Fruit fly (Drosophila melanogaster) whole organism, embryonic: ENCODE measurements around the gene CG17325.

Experiments
- Aef1 ChIP-seq: fragments of 200-800 bp; sonication (Bioruptor generic); IDR thresholded peaks from 3 replicates; pipeline ENCODE4 v1.3.6; 2022; ENCODE audit warnings: missing biosample characterization, missing genetic modification characterization
- Atf6 ChIP-seq: fragments of 200-800 bp; sonication (Bioruptor generic); IDR thresholded peaks from 2 replicates; pipeline ENCODE4 v1.3.6; 2022; ENCODE audit warnings: missing biosample characterization, missing genetic modification characterization
- CG10366 ChIP-seq: fragments of 200-800 bp; sonication (Bioruptor generic); IDR thresholded peaks from 2 replicates; pipeline ENCODE4 v1.3.6; 2022; ENCODE audit warnings: missing biosample characterization, missing genetic modification characterization
- CG11560 ChIP-seq: fragments of 200-800 bp; sonication (Bioruptor generic); IDR thresholded peaks from 3 replicates; pipeline ENCODE4 v1.3.6; 2022; ENCODE audit warnings: missing biosample characterization, missing genetic modification characterization
- CG11695 ChIP-seq: fragments of 200-800 bp; sonication (Bioruptor generic); IDR thresholded peaks from 3 replicates; pipeline ENCODE4 v1.3.6; 2022; ENCODE audit warnings: missing biosample characterization, missing genetic modification characterization
- CG12942 ChIP-seq: fragments of 200-800 bp; sonication (Bioruptor generic); optimal IDR thresholded peaks from 3 replicates; lab custom pipeline; 2016; ENCODE audit warnings: missing biosample characterization, missing genetic modification characterization
- CG13287 ChIP-seq: fragments of 200-800 bp; sonication (Bioruptor generic); IDR thresholded peaks from 2 replicates; pipeline ENCODE4 v1.3.6; 2022; ENCODE audit warnings: missing biosample characterization, missing genetic modification characterization; ENCODE audit not compliant: partially characterized antibody
- CG13296 ChIP-seq: fragments of 200-800 bp; sonication (Bioruptor generic); optimal IDR thresholded peaks from 3 replicates; lab custom pipeline; 2018; ENCODE audit warnings: missing biosample characterization, mild to moderate bottlenecking, missing genetic modification characterization
- CG14050 ChIP-seq: fragments of 200-800 bp; sonication (Bioruptor generic); IDR thresholded peaks from 3 replicates; pipeline ENCODE4 v1.3.6; 2022; ENCODE audit warnings: missing biosample characterization, missing genetic modification characterization
- CG15073 ChIP-seq: fragments of 200-800 bp; sonication (Bioruptor generic); optimal IDR thresholded peaks from 2 replicates; lab custom pipeline; 2016; ENCODE audit warnings: missing biosample characterization, missing genetic modification characterization
- CG18011 ChIP-seq: fragments of 200-800 bp; sonication (Bioruptor generic); optimal IDR thresholded peaks from 2 replicates; lab custom pipeline; 2017; ENCODE audit warnings: missing biosample characterization, missing genetic modification characterization, mild to moderate bottlenecking, moderate library complexity, missing genotype
- CG1832 ChIP-seq: fragments of 200-800 bp; sonication (Bioruptor generic); optimal IDR thresholded peaks from 2 replicates; lab custom pipeline; 2017; ENCODE audit warnings: missing biosample characterization, mild to moderate bottlenecking, missing genetic modification characterization, inconsistent platforms
- CG18476 ChIP-seq: fragments of 200-800 bp; sonication (Bioruptor generic); optimal IDR thresholded peaks from 2 replicates; lab custom pipeline; 2016; ENCODE audit warnings: missing biosample characterization, mild to moderate bottlenecking, missing genetic modification characterization
- CG2875 ChIP-seq: fragments of 200-800 bp; sonication (Bioruptor generic); optimal IDR thresholded peaks from 2 replicates; lab custom pipeline; 2017; ENCODE audit warnings: missing biosample characterization, mild to moderate bottlenecking, missing genetic modification characterization, missing genetic modification reagents
- CG3065 ChIP-seq: fragments of 200-800 bp; sonication (Bioruptor generic); optimal IDR thresholded peaks from 2 replicates; lab custom pipeline; 2016; ENCODE audit warnings: missing biosample characterization, missing genetic modification characterization
- CG32772 ChIP-seq: fragments of 200-800 bp; sonication (Bioruptor generic); IDR thresholded peaks from 2 replicates; pipeline ENCODE4 v1.3.6; 2022; ENCODE audit warnings: missing biosample characterization, missing genetic modification characterization
- CG3726 ChIP-seq: fragments of 200-800 bp; sonication (Bioruptor generic); IDR thresholded peaks from 3 replicates; pipeline ENCODE4, ENCODE4 v1.3.6; 2022; ENCODE audit warnings: missing biosample characterization, missing genetic modification characterization
- CG4424 ChIP-seq: fragments of 200-800 bp; sonication (Bioruptor generic); optimal IDR thresholded peaks from 3 replicates; lab custom pipeline; 2016; ENCODE audit warnings: missing biosample characterization, missing genetic modification characterization
- CG8089 ChIP-seq: fragments of 200-800 bp; sonication (Bioruptor generic); optimal IDR thresholded peaks from 3 replicates; lab custom pipeline; 2016; ENCODE audit warnings: missing biosample characterization, missing genetic modification characterization
- CG8478 ChIP-seq: fragments of >200 bp; optimal IDR thresholded peaks from 2 replicates; lab custom pipeline; 2018
- Chrac-16 ChIP-seq: fragments of 200-800 bp; sonication (Bioruptor generic); optimal IDR thresholded peaks from 3 replicates; lab custom pipeline; 2016; ENCODE audit warnings: missing biosample characterization, missing genetic modification characterization
- Dad ChIP-seq: fragments of 200-800 bp; sonication (Bioruptor generic); optimal IDR thresholded peaks from 3 replicates; lab custom pipeline; 2016; ENCODE audit warnings: missing biosample characterization, missing genetic modification characterization
- Dp ChIP-seq: fragments of 200-800 bp; sonication (Bioruptor generic); optimal IDR thresholded peaks from 2 replicates; lab custom pipeline; 2018; ENCODE audit warnings: missing biosample characterization, mild to moderate bottlenecking, missing genetic modification characterization, moderate library complexity
- ERR ChIP-seq: fragments of 200-800 bp; sonication (Bioruptor generic); optimal IDR thresholded peaks from 2 replicates; lab custom pipeline; 2016; ENCODE audit warnings: missing biosample characterization, missing genetic modification characterization
- Kr ChIP-seq: fragments of 200-800 bp; sonication (Bioruptor generic); optimal IDR thresholded peaks from 2 replicates; lab custom pipeline; 2017; ENCODE audit warnings: missing biosample characterization, mild to moderate bottlenecking, missing genetic modification characterization
- Mad ChIP-seq: fragments of 200-800 bp; sonication (Bioruptor generic); optimal IDR thresholded peaks from 2 replicates; lab custom pipeline; 2016; ENCODE audit warnings: missing biosample characterization, missing genetic modification characterization
- PHDP ChIP-seq: fragments of 200-800 bp; sonication (Bioruptor generic); optimal IDR thresholded peaks from 3 replicates; lab custom pipeline; 2018; ENCODE audit warnings: missing biosample characterization, mild to moderate bottlenecking, missing genetic modification characterization, moderate library complexity
- btn ChIP-seq: fragments of 200-800 bp; sonication (Bioruptor generic); optimal IDR thresholded peaks from 2 replicates; lab custom pipeline; 2016; ENCODE audit warnings: missing biosample characterization, missing genetic modification characterization
- cato ChIP-seq: fragments of 200-800 bp; sonication (Bioruptor generic); optimal IDR thresholded peaks from 2 replicates; lab custom pipeline; 2016; ENCODE audit warnings: missing biosample characterization, missing genetic modification characterization, borderline replicate concordance
- crp ChIP-seq, 2 experiments: fragments of 200-800 bp; sonication (Bioruptor generic); optimal IDR thresholded peaks; 2 replicates in 1 of 2; 3 replicates in 1 of 2; lab custom pipeline; 2017; ENCODE audit warnings: missing biosample characterization in 2 of 2, missing genetic modification characterization in 2 of 2, mild to moderate bottlenecking in 1 of 2, moderate library complexity in 1 of 2
- da ChIP-seq: fragments of 200-800 bp; sonication (Bioruptor generic); optimal IDR thresholded peaks from 2 replicates; lab custom pipeline; 2016; ENCODE audit warnings: missing biosample characterization, missing genetic modification characterization
- dan ChIP-seq: fragments of 200-800 bp; sonication (Bioruptor generic); IDR thresholded peaks from 2 replicates; pipeline ENCODE4 v1.3.6; 2022; ENCODE audit warnings: missing biosample characterization, missing genetic modification characterization
- dmrt11E ChIP-seq: fragments of 200-800 bp; sonication (Bioruptor generic); optimal IDR thresholded peaks from 3 replicates; lab custom pipeline; 2018; ENCODE audit warnings: missing biosample characterization, mild to moderate bottlenecking, missing genetic modification characterization, moderate library complexity
- en ChIP-seq: fragments of 200-800 bp; sonication (Bioruptor generic); optimal IDR thresholded peaks from 2 replicates; lab custom pipeline; 2016; ENCODE audit warnings: missing biosample characterization, missing genetic modification characterization
- fd102C ChIP-seq: fragments of 200-800 bp; sonication (Bioruptor generic); optimal IDR thresholded peaks from 2 replicates; lab custom pipeline; 2018; ENCODE audit warnings: missing biosample characterization, mild to moderate bottlenecking, missing genetic modification characterization, moderate library complexity
- h ChIP-seq: fragments of >200 bp; optimal IDR thresholded peaks from 2 replicates; lab custom pipeline; 2017
- her ChIP-seq: fragments of 200-800 bp; sonication (Bioruptor generic); optimal IDR thresholded peaks from 2 replicates; lab custom pipeline; 2016; ENCODE audit warnings: missing biosample characterization, missing genetic modification characterization
- nerfin-2 ChIP-seq: fragments of 200-800 bp; sonication (Bioruptor generic); IDR thresholded peaks from 2 replicates; pipeline ENCODE4 v1.3.6; 2022; ENCODE audit warnings: missing biosample characterization, missing genetic modification characterization; ENCODE audit not compliant: partially characterized antibody
- pita ChIP-seq: fragments of 200-800 bp; sonication (Bioruptor generic); optimal IDR thresholded peaks from 2 replicates; lab custom pipeline; 2017; ENCODE audit warnings: missing biosample characterization, mild to moderate bottlenecking, missing genetic modification characterization
- run ChIP-seq: fragments of 200-800 bp; sonication (Bioruptor generic); optimal IDR thresholded peaks from 3 replicates; lab custom pipeline; 2018; ENCODE audit warnings: missing biosample characterization, mild to moderate bottlenecking, missing genetic modification characterization
- sens ChIP-seq: fragments of 200-800 bp; sonication (Bioruptor generic); peaks from one replicate; lab custom pipeline; 2016; ENCODE audit warnings: missing biosample characterization, missing genetic modification characterization
- slbo ChIP-seq: fragments of 200-800 bp; sonication (Bioruptor generic); IDR thresholded peaks from 2 replicates; pipeline ENCODE4 v1.3.6; 2022; ENCODE audit warnings: missing biosample characterization, missing genetic modification characterization
- slp2 ChIP-seq: fragments of 200-800 bp; sonication (Bioruptor generic); optimal IDR thresholded peaks from 2 replicates; lab custom pipeline; 2016; ENCODE audit warnings: missing biosample characterization, missing genetic modification characterization
- sna ChIP-seq: fragments of 200-800 bp; sonication (Bioruptor generic); IDR thresholded peaks from 2 replicates; pipeline ENCODE4 v1.3.6; 2022; ENCODE audit warnings: missing biosample characterization, missing genetic modification characterization; ENCODE audit not compliant: partially characterized antibody
- ssp ChIP-seq: fragments of 200-800 bp; sonication (Bioruptor generic); IDR thresholded peaks from 2 replicates; pipeline ENCODE4 v1.3.6; 2022; ENCODE audit warnings: missing biosample characterization, missing genetic modification characterization
- stc ChIP-seq: fragments of 200-800 bp; sonication (Bioruptor generic); IDR thresholded peaks from 2 replicates; pipeline ENCODE4 v1.3.6; 2022; ENCODE audit warnings: missing biosample characterization, missing genetic modification characterization
- tll ChIP-seq, 2 experiments: fragments of 200-800 bp in 1 of 2; fragments of >200 bp in 1 of 2; sonication (Bioruptor generic) in 1 of 2; optimal IDR thresholded peaks; 2 replicates each; lab custom pipeline; 2017 to 2019; ENCODE audit warnings: missing biosample characterization in 2 of 2, missing genetic modification characterization in 2 of 2, mild to moderate bottlenecking in 1 of 2, moderate library complexity in 1 of 2
- trh ChIP-seq: fragments of 200-800 bp; sonication (Bioruptor generic); optimal IDR thresholded peaks from 2 replicates; lab custom pipeline; 2016; ENCODE audit warnings: missing biosample characterization, missing genetic modification characterization
- unc-4 ChIP-seq: fragments of 200-800 bp; sonication (Bioruptor generic); IDR thresholded peaks from 2 replicates; pipeline ENCODE4 v1.3.6; 2022; ENCODE audit warnings: missing biosample characterization, missing genetic modification characterization; ENCODE audit not compliant: partially characterized antibody
- vfl ChIP-seq: fragments of 200-800 bp; sonication (Bioruptor generic); optimal IDR thresholded peaks from 2 replicates; lab custom pipeline; 2016; ENCODE audit warnings: missing biosample characterization, missing genetic modification characterization
- zen2 ChIP-seq: fragments of 200-800 bp; sonication (Bioruptor generic); IDR thresholded peaks from 3 replicates; pipeline ENCODE4 v1.3.6; 2022; ENCODE audit warnings: missing biosample characterization, missing genetic modification characterization; ENCODE audit not compliant: partially characterized antibody
- zf30C ChIP-seq: fragments of 200-800 bp; sonication (Bioruptor generic); optimal IDR thresholded peaks from 3 replicates; lab custom pipeline; 2018; ENCODE audit warnings: missing biosample characterization, mild to moderate bottlenecking, missing genetic modification characterization

Gene CG17325

dm6 chr2L:18822805-18823204 lies 10.4 kb downstream of the CG17325 start (continued):
- TF ChIP-seq CG10366 (GFP tag; lab: Robert Waterston, UW) (no peak), Dp (GFP tag; lab: Kevin White, UChicago) (no peak), cato (GFP tag; lab: Kevin White, UChicago) (no peak), stc (no peak), Dad (no peak), Kr (GFP tag; lab: Kevin White, UChicago) (no peak), trh (GFP tag; lab: Kevin White, UChicago) (no peak), crp (GFP tag; optimal IDR thresholded peaks at IDR 0.05; lab: Kevin White, UChicago) (no peak), CG14050 (no peak), CG2875 (GFP tag; lab: Kevin White, UChicago) (peak; percentile 73), CG12942 (GFP tag; lab: Kevin White, UChicago) (peak; percentile 9), CG15073 (GFP tag; lab: Kevin White, UChicago) (no peak), en (GFP tag; lab: Kevin White, UChicago) (peak; percentile 2), ssp (GFP tag; lab: Robert Waterston, UW) (no peak), CG4424 (peak; percentile 22), tll (GFP tag; optimal IDR thresholded peaks at IDR 0.05; lab: Kevin White, UChicago) (no peak), CG1832 (GFP tag; lab: Kevin White, UChicago) (no peak), run (tag; lab: Kevin White, UChicago) (no peak), da (GFP tag; lab: Kevin White, UChicago) (no peak), Chrac-16 (GFP tag; lab: Kevin White, UChicago) (no peak), zf30C (GFP tag; lab: Kevin White, UChicago) (no peak), slp2 (no peak), CG18476 (GFP tag; lab: Kevin White, UChicago) (no peak), vfl (GFP tag; lab: Kevin White, UChicago) (no peak), Aef1 (GFP tag; lab: Robert Waterston, UW) (no peak), pita (no peak), Mad (GFP tag; lab: Kevin White, UChicago) (no peak), CG3065 (no peak), her (no peak), dmrt11E (tag; lab: Kevin White, UChicago) (peak; percentile 61), btn (GFP tag; lab: Kevin White, UChicago) (no peak), CG11695 (GFP tag; lab: Robert Waterston, UW) (peak; percentile 48; the same call in 1 of the 3 replicates), sens (peak; percentile 85), CG8089 (GFP tag; lab: Kevin White, UChicago) (peak; percentile 55), fd102C (GFP tag; lab: Kevin White, UChicago) (no peak), CG13287 (no peak), sna (no peak), zen2 (GFP tag; lab: Robert Waterston, UW) (no peak), ERR (GFP tag; lab: Kevin White, UChicago) (no peak), h (lab: Kevin White, UChicago) (no peak), unc-4 (no peak), PHDP (peak; percentile 41), CG11560 (tag; lab: Robert Waterston, UW) (no peak), Atf6 (GFP tag; lab: Robert Waterston, UW) (peak; percentile 69), CG13296 (peak; percentile 2), CG18011 (GFP tag; lab: Kevin White, UChicago) (no peak), nerfin-2 (GFP tag; lab: Robert Waterston, UW) (no peak), CG32772 (GFP tag; lab: Robert Waterston, UW) (no peak), slbo (GFP tag; lab: Robert Waterston, UW) (no peak), CG8478 (no peak), dan (GFP tag; lab: Robert Waterston, UW) (no peak), CG3726 (GFP tag; lab: Robert Waterston, UW) (no peak)
